Worm (Caenorhabditis elegans): ENCODE data around the gene Y57A10A.4.

Y57A10A.4 gene

ce11 chrII:12107840-12108239 is 43.9 kb upstream of the Y57A10A.4 start, which contains the start of gene Y17G7B.18 (continued):
- TF ChIP-seq madf-8 (GFP tag; conservative IDR thresholded peaks at IDR 0.05) = no peak
- TF ChIP-seq F23B12.7 (tag; optimal IDR thresholded peaks at IDR 0.05; ENCODE audit: insufficient read depth) = peak; percentile 21
- TF ChIP-seq madf-6 (GFP tag; IDR thresholded peaks at IDR 0.05) = 0 out of 2 replicates have a peak, but pooled peaks have one; percentile 35
- 0 out of 2 replicates have a peak, but pooled peaks have one; percentile 17 for TF ChIP-seq hsf-1 (GFP tag; IDR thresholded peaks at IDR 0.05)
- no peak for TF ChIP-seq K11D2.4 (GFP tag; IDR thresholded peaks at IDR 0.05)
- peak; percentile 34 for TF ChIP-seq lsl-1 (GFP tag; optimal IDR thresholded peaks at IDR 0.05)
- TF ChIP-seq F33H1.4 (GFP tag; IDR thresholded peaks at IDR 0.05) = peak; percentile 38
- no peak for TF ChIP-seq sdz-38 (tag; optimal IDR thresholded peaks at IDR 0.05)
- no peak for TF ChIP-seq egl-18 (GFP tag; IDR thresholded peaks at IDR 0.05)
- TF ChIP-seq unc-130 (GFP tag; optimal IDR thresholded peaks at IDR 0.05) = no peak
- TF ChIP-seq tbp1 (GFP tag; optimal IDR thresholded peaks at IDR 0.05) = no peak
- peak; percentile 2 to 93 (median 75) for TF ChIP-seq lin-35 (GFP tag; optimal IDR thresholded peaks at IDR 0.05)
- peak; percentile 97 for TF ChIP-seq mcd-1 (GFP tag; IDR thresholded peaks at IDR 0.05)
- no peak for TF ChIP-seq B0035.1 (tag; optimal IDR thresholded peaks at IDR 0.05)

ce11 chrII:12108843-12109242 is 42.9 kb upstream of the Y57A10A.4 start:
- no peak for TF ChIP-seq tbx-9 (tag; optimal IDR thresholded peaks at IDR 0.05; ENCODE audit: borderline replicate concordance)
- TF ChIP-seq nfyb-1 (GFP tag; IDR thresholded peaks at IDR 0.05) = peak; percentile 81
- no peak for TF ChIP-seq ztf-25 (GFP tag; IDR thresholded peaks at IDR 0.05)
- TF ChIP-seq hmg-20 (GFP tag; IDR thresholded peaks at IDR 0.05) = no peak
- no peak for TF ChIP-seq B0019.2 (GFP tag; conservative IDR thresholded peaks at IDR 0.05)
- TF ChIP-seq lag-1 (GFP tag; IDR thresholded peaks at IDR 0.05) = no peak

ce11 chrII:12110997-12111396 is 40.7 kb upstream of the Y57A10A.4 start:
- TF ChIP-seq fkh-3 (tag; optimal IDR thresholded peaks at IDR 0.05) (peak; percentile 22), unc-62 (GFP tag; optimal IDR thresholded peaks at IDR 0.05) (no peak), zfh-2 (GFP tag; conservative IDR thresholded peaks at IDR 0.05) (peak; percentile 69; the same call in 1 of the 2 replicates), F39B2.1 (GFP tag; IDR thresholded peaks at IDR 0.05) (no peak)

ce11 chrII:12122694-12123093 is 29.0 kb upstream of the Y57A10A.4 start:
- TF ChIP-seq cebp-2 (GFP tag; IDR thresholded peaks at IDR 0.05) (peak; percentile 75; the same call in 1 of the 2 replicates), lin-26 (GFP tag; IDR thresholded peaks at IDR 0.05) (peak; percentile 84; the same call in 1 of the 2 replicates), tbp1 (GFP tag; optimal IDR thresholded peaks at IDR 0.05) (peak; percentile 61), rpc-1 (optimal IDR thresholded peaks at IDR 0.05) (peak; percentile 12), rpc-1 (tag; optimal IDR thresholded peaks at IDR 0.05) (peak; percentile 53), D2030.7 (GFP tag; IDR thresholded peaks at IDR 0.05) (peak; percentile 31; the same call in 1 of the 2 replicates), hmg-1.2 (GFP tag; IDR thresholded peaks at IDR 0.05) (peak; percentile 18; the same call in 1 of the 2 replicates), B0261.1 (tag; optimal IDR thresholded peaks at IDR 0.05) (peak; percentile 23)

- TF ChIP-seq zfh-2 (GFP tag; conservative IDR thresholded peaks at IDR 0.05) = no peak
- no peak for TF ChIP-seq ztf-26 (tag; optimal IDR thresholded peaks at IDR 0.05)
- TF ChIP-seq F39B2.1 (GFP tag; IDR thresholded peaks at IDR 0.05) = no peak
- no peak for TF ChIP-seq mes-4 (tag; optimal IDR thresholded peaks at IDR 0.05)
- TF ChIP-seq T07F8.4 (tag; optimal IDR thresholded peaks at IDR 0.05) = no peak
- no peak for TF ChIP-seq ets-4 (GFP tag; optimal IDR thresholded peaks at IDR 0.05)
- no peak for TF ChIP-seq Y56A3A.18 (GFP tag; IDR thresholded peaks at IDR 0.05)
- no peak for TF ChIP-seq F55B11.4 (tag; optimal IDR thresholded peaks at IDR 0.05; ENCODE audit: borderline replicate concordance, insufficient read depth)
- TF ChIP-seq ekl-4 (GFP tag; IDR thresholded peaks at IDR 0.05) = no peak
- no peak for TF ChIP-seq hlh-12 (tag; optimal IDR thresholded peaks at IDR 0.05)
- no peak for TF ChIP-seq hlh-26 (GFP tag; conservative IDR thresholded peaks at IDR 0.05)
- no peak for TF ChIP-seq somi-1 (GFP tag; optimal IDR thresholded peaks at IDR 0.05)
- TF ChIP-seq hrde-1 (tag; optimal IDR thresholded peaks at IDR 0.05; ENCODE audit: borderline replicate concordance) = no peak
- no peak for TF ChIP-seq T26A5.8 (tag; optimal IDR thresholded peaks at IDR 0.05)
- no peak for TF ChIP-seq nhr-179 (tag; optimal IDR thresholded peaks at IDR 0.05)
Observed at ce11 chrII:12130393-12130792, 21.3 kb upstream of the Y57A10A.4 start.
